Fruit fly (Drosophila melanogaster) whole organism, adult: ENCODE results near the gene TSG101.

Experiments
- CG11617 ChIP-seq: fragments of 200-800 bp; sonication (Bioruptor generic); optimal IDR thresholded peaks from 2 replicates; lab custom pipeline; 2017; ENCODE audit warnings: mild to moderate bottlenecking, missing biosample characterization, missing genetic modification reagents, missing genetic modification characterization
- CG12768 ChIP-seq: fragments of 200-800 bp; sonication (Bioruptor generic); optimal IDR thresholded peaks from 2 replicates; lab custom pipeline; 2017; ENCODE audit warnings: missing biosample characterization, missing genetic modification characterization, mild to moderate bottlenecking, moderate library complexity, missing genetic modification reagents
- CG14711 ChIP-seq: fragments of 200-800 bp; sonication (Bioruptor generic); optimal IDR thresholded peaks from 2 replicates; lab custom pipeline; 2018; ENCODE audit warnings: missing biosample characterization, mild to moderate bottlenecking, missing genetic modification characterization, moderate library complexity
- CG1620 ChIP-seq: fragments of 200-800 bp; sonication (Bioruptor generic); optimal IDR thresholded peaks from 2 replicates; lab custom pipeline; 2016; ENCODE audit warnings: missing biosample characterization, missing genetic modification characterization
- CG33017 ChIP-seq: fragments of 200-800 bp; sonication (Bioruptor generic); optimal IDR thresholded peaks from 2 replicates; lab custom pipeline; 2018; ENCODE audit warnings: missing biosample characterization, mild to moderate bottlenecking, missing genetic modification characterization, moderate library complexity
- CG5204 ChIP-seq: fragments of 200-800 bp; sonication (Bioruptor generic); optimal IDR thresholded peaks from 2 replicates; lab custom pipeline; 2016; ENCODE audit warnings: missing biosample characterization, missing genetic modification characterization
- CG7045 ChIP-seq: fragments of 200-800 bp; sonication (Bioruptor generic); optimal IDR thresholded peaks from 2 replicates; lab custom pipeline; 2017; ENCODE audit warnings: missing biosample characterization, mild to moderate bottlenecking, missing genetic modification characterization
- CG7101 ChIP-seq: fragments of 200-800 bp; sonication (Bioruptor generic); optimal IDR thresholded peaks from 2 replicates; lab custom pipeline; 2018; ENCODE audit warnings: missing biosample characterization, mild to moderate bottlenecking, missing genetic modification characterization, moderate library complexity
- Clk ChIP-seq: fragments of 200-800 bp; sonication (Bioruptor generic); optimal IDR thresholded peaks from 2 replicates; lab custom pipeline; 2017; ENCODE audit warnings: missing biosample characterization, missing genetic modification characterization
- Crg-1 ChIP-seq: fragments of 200-800 bp; sonication (Bioruptor generic); optimal IDR thresholded peaks from 2 replicates; lab custom pipeline; 2016; ENCODE audit warnings: missing biosample characterization, missing genetic modification characterization
- Hr96 ChIP-seq: fragments of 200-800 bp; sonication (Bioruptor generic); optimal IDR thresholded peaks from 2 replicates; lab custom pipeline; 2016; ENCODE audit warnings: missing biosample characterization, missing genetic modification characterization
- Mnt ChIP-seq: fragments of 200-800 bp; sonication (Bioruptor generic); optimal IDR thresholded peaks from 2 replicates; lab custom pipeline; 2016; ENCODE audit warnings: missing biosample characterization, mild to moderate bottlenecking, missing genetic modification characterization
- bab1 ChIP-seq: fragments of 200-800 bp; sonication (Bioruptor generic); optimal IDR thresholded peaks from 3 replicates; lab custom pipeline; 2019; ENCODE audit warnings: missing biosample characterization, mild to moderate bottlenecking, missing genetic modification characterization, moderate library complexity
- cic ChIP-seq: fragments of 200-800 bp; sonication (Bioruptor generic); optimal IDR thresholded peaks from 2 replicates; lab custom pipeline; 2017; ENCODE audit warnings: missing biosample characterization, mild to moderate bottlenecking, missing genetic modification characterization, moderate library complexity
- cnc ChIP-seq, 2 experiments: fragments of >200 bp; optimal IDR thresholded peaks; 2 replicates each; lab custom pipeline; 2017
- kay ChIP-seq: fragments of 200-800 bp; sonication (Bioruptor generic); peaks from one replicate; lab custom pipeline; 2016; ENCODE audit warnings: missing biosample characterization, missing genetic modification characterization, borderline replicate concordance
- ovo ChIP-seq: fragments of 200-800 bp; sonication (Bioruptor generic); optimal IDR thresholded peaks from 2 replicates; lab custom pipeline; 2016; ENCODE audit warnings: missing biosample characterization, missing genetic modification characterization
- pad ChIP-seq: fragments of 200-800 bp; sonication (Bioruptor generic); optimal IDR thresholded peaks from 3 replicates; lab custom pipeline; 2017; ENCODE audit warnings: missing biosample characterization, missing genetic modification characterization, mild to moderate bottlenecking, moderate library complexity, missing genetic modification reagents
- tj ChIP-seq: fragments of 200-800 bp; sonication (Bioruptor generic); optimal IDR thresholded peaks from 3 replicates; lab custom pipeline; 2017; ENCODE audit warnings: missing biosample characterization, mild to moderate bottlenecking, missing genetic modification characterization, moderate library complexity
- toe ChIP-seq: fragments of 200-800 bp; sonication (Bioruptor generic); optimal IDR thresholded peaks from 2 replicates; lab custom pipeline; 2016; ENCODE audit warnings: missing biosample characterization, missing genetic modification characterization

TSG101 gene

DNA sequence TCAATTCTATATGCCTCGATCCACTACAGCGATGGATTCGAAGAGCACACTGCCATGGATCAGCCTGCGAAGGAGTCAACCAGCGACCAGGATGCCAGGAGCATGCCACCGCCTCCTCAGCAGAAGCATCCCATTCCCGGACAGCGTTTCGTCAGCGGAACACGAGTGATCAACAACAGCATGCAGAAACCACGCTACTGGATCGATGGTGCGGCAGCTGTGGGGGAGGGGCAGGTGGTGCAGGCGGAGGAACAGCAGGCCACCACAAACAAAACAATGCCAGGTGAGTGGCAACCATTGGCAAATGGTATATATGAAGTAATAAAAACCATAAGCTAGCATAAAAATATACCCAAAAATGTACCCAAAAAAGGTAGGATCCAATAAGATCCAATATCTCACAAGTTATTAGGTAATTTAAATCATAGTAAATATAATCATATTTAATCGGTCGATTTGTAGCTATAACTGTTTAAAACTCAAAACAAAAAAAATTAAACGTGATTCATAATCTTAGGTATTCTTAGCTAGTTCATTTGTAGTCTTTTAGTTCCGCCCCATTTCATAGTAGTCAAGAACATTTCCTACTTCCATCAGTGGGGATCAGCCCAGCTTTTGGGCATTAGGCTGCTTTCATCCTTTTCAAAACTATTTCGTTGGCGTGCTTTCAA lies 3.6 kb downstream of the TSG101 start, which contains the start of gene CG32161:
Gene CG32161 (plus strand): TSS at position 621 of the 671 bp plus-strand sequence.
- no peak for TF ChIP-seq CG7101 (tag; lab: Kevin White, UChicago)
- no peak for TF ChIP-seq CG1620 (GFP tag; lab: Kevin White, UChicago)
- no peak for TF ChIP-seq Clk (GFP tag; lab: Kevin White, UChicago)
- no peak for TF ChIP-seq Crg-1 (GFP tag; lab: Kevin White, UChicago)
- no peak for TF ChIP-seq CG5204 (GFP tag; lab: Kevin White, UChicago)

- no peak for TF ChIP-seq CG1620 (GFP tag; lab: Kevin White, UChicago)
- TF ChIP-seq CG7101 (tag; lab: Kevin White, UChicago), result no peak
- no peak for TF ChIP-seq toe (GFP tag; lab: Kevin White, UChicago)
- TF ChIP-seq tj (GFP tag; lab: Kevin White, UChicago), result no peak
- TF ChIP-seq Clk (GFP tag; lab: Kevin White, UChicago), result no peak
- no peak for TF ChIP-seq cic
Measured at dm6 chr3L:16851566-16851965, 9.5 kb downstream of the TSG101 start.

DNA sequence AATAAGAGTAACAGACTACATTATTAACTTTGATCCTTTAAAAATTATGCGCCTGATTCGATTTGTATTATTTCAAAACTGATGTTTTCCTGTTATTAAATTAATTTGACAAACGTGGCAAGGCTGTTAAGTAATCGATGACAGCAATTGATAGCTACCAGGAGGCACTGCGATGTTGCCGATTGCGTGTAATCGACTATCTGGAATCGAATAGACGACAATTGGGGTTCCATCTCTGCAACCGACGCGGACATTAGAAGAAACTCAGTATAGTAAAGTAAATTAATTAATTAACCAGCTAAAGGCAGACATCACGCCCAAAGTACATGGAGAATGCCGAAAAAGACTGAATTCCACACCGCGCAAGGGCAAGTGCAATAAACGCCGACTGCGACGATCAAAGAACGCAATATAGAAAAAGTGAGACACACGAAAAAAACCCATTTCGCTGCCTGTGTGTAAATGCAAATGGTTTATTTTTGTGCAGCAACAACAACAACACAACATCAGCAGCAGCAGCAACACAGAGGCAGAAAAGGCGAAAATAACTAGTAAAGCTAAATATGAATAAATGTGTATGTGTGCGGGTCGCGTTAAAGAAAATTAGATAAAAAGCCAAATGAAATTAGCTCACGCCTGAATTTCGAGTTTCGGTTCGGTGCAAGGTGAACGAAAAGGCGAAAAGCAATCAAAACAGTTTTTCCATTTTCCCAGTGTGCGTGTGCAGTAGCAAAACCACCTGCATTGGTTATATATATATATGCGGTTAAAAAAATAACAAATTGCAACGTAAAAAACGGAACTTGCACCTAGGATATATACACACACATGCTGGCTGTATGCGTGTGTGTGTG lies 11.7 kb downstream of the TSG101 start, which contains the start of gene sina:
Gene sina (plus strand): TSS at position 219 of the 854 bp plus-strand sequence.
- TF ChIP-seq CG14711 (tag; lab: Kevin White, UChicago), result peak; percentile 8
- peak; percentile 25 for TF ChIP-seq CG7101 (tag; lab: Kevin White, UChicago)
- no peak for TF ChIP-seq Hr96
- TF ChIP-seq bab1, result peak; percentile 50
- TF ChIP-seq Mnt, result no peak
- no peak for TF ChIP-seq pad (GFP tag; lab: Kevin White, UChicago)
- TF ChIP-seq CG33017 (tag; lab: Kevin White, UChicago), result peak; percentile 33
- peak; percentile 1 for TF ChIP-seq Crg-1 (GFP tag; lab: Kevin White, UChicago)
- no peak for TF ChIP-seq kay (GFP tag; lab: Kevin White, UChicago)
- TF ChIP-seq ovo (GFP tag; lab: Kevin White, UChicago), result peak; percentile 18
- TF ChIP-seq CG12768 (GFP tag; lab: Kevin White, UChicago), result no peak
- peak; percentile 28 for TF ChIP-seq CG1620 (GFP tag; lab: Kevin White, UChicago)
- no peak for TF ChIP-seq CG11617
- peak; percentile 41 for TF ChIP-seq cic
- peak; percentile 14 for TF ChIP-seq tj (GFP tag; lab: Kevin White, UChicago)

dm6 chr3L:16854387-16855033 lies 12.4 kb downstream of the TSG101 start:
- peak; percentile 90 for TF ChIP-seq pad (GFP tag; lab: Kevin White, UChicago)
- peak; percentile 1 for TF ChIP-seq CG12768 (GFP tag; lab: Kevin White, UChicago)
- TF ChIP-seq CG11617, result no peak

DNA sequence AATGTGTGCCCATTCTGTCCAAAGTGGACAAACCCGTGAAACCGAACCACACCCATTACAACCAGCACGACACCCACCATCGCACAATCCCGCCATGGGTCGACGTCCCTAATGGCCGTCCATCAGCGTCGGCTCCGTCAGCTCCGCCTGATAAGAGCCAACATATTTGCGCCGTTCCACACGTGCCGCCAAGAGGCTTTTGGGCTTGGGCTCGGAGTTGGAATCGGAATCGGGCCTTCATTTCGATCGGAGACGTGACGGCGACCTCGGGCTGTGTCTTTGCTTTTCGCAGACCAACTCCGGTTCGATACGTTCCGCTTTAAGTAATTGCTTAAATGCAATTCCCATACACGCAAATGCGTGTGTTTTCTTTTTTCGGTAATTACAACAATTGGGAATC lies 13.2 kb downstream of the TSG101 start:
- TF ChIP-seq Mnt, result no peak
- no peak for TF ChIP-seq pad (GFP tag; lab: Kevin White, UChicago)
- no peak for TF ChIP-seq Clk (GFP tag; lab: Kevin White, UChicago)
- no peak for TF ChIP-seq kay (GFP tag; lab: Kevin White, UChicago)
- TF ChIP-seq Crg-1 (GFP tag; lab: Kevin White, UChicago), result no peak
- no peak for TF ChIP-seq CG1620 (GFP tag; lab: Kevin White, UChicago)
- no peak for TF ChIP-seq cic
- TF ChIP-seq CG33017 (tag; lab: Kevin White, UChicago), result no peak
- TF ChIP-seq CG7045 (GFP tag; lab: Kevin White, UChicago), result no peak
- no peak for TF ChIP-seq CG7101 (tag; lab: Kevin White, UChicago)

dm6 chr3L:16858780-16859179 lies 16.7 kb downstream of the TSG101 start, which contains the start of gene sinah:
TSS of gene sinah (plus strand) at chr3L:16859080.
- TF ChIP-seq CG12768 (GFP tag; lab: Kevin White, UChicago) (no peak), CG1620 (GFP tag; lab: Kevin White, UChicago) (no peak), cnc (optimal IDR thresholded peaks at IDR 0.05; lab: Kevin White, UChicago) (no peak), CG33017 (tag; lab: Kevin White, UChicago) (no peak), toe (GFP tag; lab: Kevin White, UChicago) (no peak), Clk (GFP tag; lab: Kevin White, UChicago) (no peak), Mnt (no peak), CG11617 (no peak), kay (GFP tag; lab: Kevin White, UChicago) (no peak), CG14711 (tag; lab: Kevin White, UChicago) (no peak), pad (GFP tag; lab: Kevin White, UChicago) (no peak), CG7045 (GFP tag; lab: Kevin White, UChicago) (no peak), ovo (GFP tag; lab: Kevin White, UChicago) (no peak), CG5204 (GFP tag; lab: Kevin White, UChicago) (no peak), Crg-1 (GFP tag; lab: Kevin White, UChicago) (no peak), cic (no peak), bab1 (no peak), CG7101 (tag; lab: Kevin White, UChicago) (no peak), Hr96 (no peak)
